Fruit fly (Drosophila melanogaster) whole organism, adult: ENCODE measurements around the gene abd-A.

Experiments used
- CG12768 ChIP-seq: fragments of 200-800 bp; sonication (Bioruptor generic); optimal IDR thresholded peaks from 2 replicates; lab custom pipeline; 2017; ENCODE audit warnings: missing biosample characterization, missing genetic modification characterization, mild to moderate bottlenecking, moderate library complexity, missing genetic modification reagents
- CG14711 ChIP-seq: fragments of 200-800 bp; sonication (Bioruptor generic); optimal IDR thresholded peaks from 2 replicates; lab custom pipeline; 2018; ENCODE audit warnings: missing biosample characterization, mild to moderate bottlenecking, missing genetic modification characterization, moderate library complexity
- CG1620 ChIP-seq: fragments of 200-800 bp; sonication (Bioruptor generic); optimal IDR thresholded peaks from 2 replicates; lab custom pipeline; 2016; ENCODE audit warnings: missing biosample characterization, missing genetic modification characterization
- CG33017 ChIP-seq: fragments of 200-800 bp; sonication (Bioruptor generic); optimal IDR thresholded peaks from 2 replicates; lab custom pipeline; 2018; ENCODE audit warnings: missing biosample characterization, mild to moderate bottlenecking, missing genetic modification characterization, moderate library complexity
- Crg-1 ChIP-seq: fragments of 200-800 bp; sonication (Bioruptor generic); optimal IDR thresholded peaks from 2 replicates; lab custom pipeline; 2016; ENCODE audit warnings: missing biosample characterization, missing genetic modification characterization
- Hr96 ChIP-seq: fragments of 200-800 bp; sonication (Bioruptor generic); optimal IDR thresholded peaks from 2 replicates; lab custom pipeline; 2016; ENCODE audit warnings: missing biosample characterization, missing genetic modification characterization
- bab1 ChIP-seq: fragments of 200-800 bp; sonication (Bioruptor generic); optimal IDR thresholded peaks from 3 replicates; lab custom pipeline; 2019; ENCODE audit warnings: missing biosample characterization, mild to moderate bottlenecking, missing genetic modification characterization, moderate library complexity
- cic ChIP-seq: fragments of 200-800 bp; sonication (Bioruptor generic); optimal IDR thresholded peaks from 2 replicates; lab custom pipeline; 2017; ENCODE audit warnings: missing biosample characterization, mild to moderate bottlenecking, missing genetic modification characterization, moderate library complexity
- cnc ChIP-seq, 2 experiments: fragments of >200 bp; optimal IDR thresholded peaks; 2 replicates each; lab custom pipeline; 2017
- kay ChIP-seq: fragments of 200-800 bp; sonication (Bioruptor generic); peaks from one replicate; lab custom pipeline; 2016; ENCODE audit warnings: missing biosample characterization, missing genetic modification characterization, borderline replicate concordance
- tj ChIP-seq: fragments of 200-800 bp; sonication (Bioruptor generic); optimal IDR thresholded peaks from 3 replicates; lab custom pipeline; 2017; ENCODE audit warnings: missing biosample characterization, mild to moderate bottlenecking, missing genetic modification characterization, moderate library complexity

dm6 chr3R:16836021-16836420, 6.2 kb upstream of the abd-A start:
- TF ChIP-seq Hr96 (GFP tag; lab: Kevin White, UChicago), result no peak
- no peak for TF ChIP-seq CG1620
- no peak for TF ChIP-seq Crg-1
- no peak for TF ChIP-seq CG12768 (GFP tag; lab: Kevin White, UChicago)
- TF ChIP-seq tj (GFP tag; lab: Kevin White, UChicago), result no peak
- TF ChIP-seq CG14711 (tag; lab: Kevin White, UChicago), result no peak
- no peak for TF ChIP-seq cnc (optimal IDR thresholded peaks at IDR 0.05; lab: Kevin White, UChicago)
- TF ChIP-seq kay (GFP tag; lab: Kevin White, UChicago), result no peak
- no peak for TF ChIP-seq CG33017 (tag; lab: Kevin White, UChicago)
- no peak for TF ChIP-seq cic
- TF ChIP-seq bab1 (GFP tag; lab: Kevin White, UChicago), result no peak
